Worm (Caenorhabditis elegans): ENCODE results near the gene Y41E3.7.
A peak's percentile ranks its signal among the peaks of the same experiment; 100 is the strongest.

ce11 chrIV:14981311-14981710 is 32.5 kb upstream of the Y41E3.7 start, which contains the start of gene atln-2:
- TF ChIP-seq sea-2 (GFP tag; IDR thresholded peaks at IDR 0.05) (no peak), F10E7.11 (tag; optimal IDR thresholded peaks at IDR 0.05) (no peak), pha-4 (tag; optimal IDR thresholded peaks at IDR 0.05) (no peak), snpc-4 (GFP tag; optimal IDR thresholded peaks at IDR 0.05) (no peak), snpc-4 (tag; optimal IDR thresholded peaks at IDR 0.05) (peak in 1 of 4 experiments; percentile 44), snpc-3.4 (tag; optimal IDR thresholded peaks at IDR 0.05) (no peak), nfya-1 (tag; optimal IDR thresholded peaks at IDR 0.05; ENCODE audit: borderline replicate concordance, insufficient read depth) (no peak), cebp-2 (GFP tag; IDR thresholded peaks at IDR 0.05) (no peak), unc-62 (GFP tag; optimal IDR thresholded peaks at IDR 0.05) (no peak), lsy-27 (tag; optimal IDR thresholded peaks at IDR 0.05; ENCODE audit: borderline replicate concordance, insufficient read depth) (no peak), ceh-58 (GFP tag; IDR thresholded peaks at IDR 0.05) (no peak), nhr-27 (tag; optimal IDR thresholded peaks at IDR 0.05) (no peak), nhr-120 (GFP tag; IDR thresholded peaks at IDR 0.05) (no peak), let-607 (tag; optimal IDR thresholded peaks at IDR 0.05) (no peak), madf-6 (GFP tag; IDR thresholded peaks at IDR 0.05) (no peak)

Data from whole organism, young adult.